Fruit fly (Drosophila melanogaster): ENCODE results near the gene CG4022.
A peak's percentile ranks its signal among the peaks of the same experiment; 100 is the strongest.

CG4022 gene

DNA sequence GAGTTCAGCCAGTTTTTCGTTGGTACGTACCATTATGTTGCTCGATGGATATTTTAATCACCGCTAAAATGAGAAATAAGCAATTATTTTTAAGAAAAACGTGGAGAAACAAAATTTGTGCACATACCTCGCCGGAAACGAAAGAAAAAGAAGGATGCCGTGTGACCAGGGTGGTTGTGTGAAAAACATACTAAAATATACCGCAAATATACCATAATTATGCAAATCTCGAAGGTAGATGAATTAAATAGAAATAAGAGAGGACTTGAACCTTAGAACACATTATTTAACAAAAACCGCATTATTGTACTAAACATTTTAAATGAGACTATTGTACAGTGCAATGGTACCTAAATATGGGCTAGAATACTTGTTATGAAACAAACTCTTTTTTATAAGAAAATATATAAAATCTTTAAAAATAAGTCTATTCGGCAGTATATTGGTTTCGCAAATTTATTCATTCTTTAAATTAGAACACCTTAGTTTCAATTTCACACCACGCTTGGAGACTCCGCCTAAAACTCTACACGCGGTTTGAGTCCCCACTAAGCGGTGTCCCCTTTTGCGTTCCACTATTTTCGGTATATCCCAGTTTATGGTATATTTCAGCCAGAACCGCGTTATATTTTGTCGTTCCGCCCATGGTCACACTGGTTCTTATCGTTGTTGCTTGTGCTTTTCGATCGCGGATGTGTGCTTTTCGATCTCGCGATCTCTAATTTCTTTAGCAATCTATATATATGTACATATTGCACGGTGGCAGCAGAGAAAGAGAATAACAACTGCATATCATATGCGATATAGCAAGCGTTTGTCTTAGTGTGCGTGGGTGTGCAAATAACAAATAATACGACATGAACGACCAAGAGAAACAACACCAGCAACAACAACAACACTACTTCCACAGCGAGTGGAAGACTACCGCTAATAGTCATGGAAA lies 19.3 kb upstream of the CG4022 start, which contains the start of the genes RpS17 and MTF-1 (continued):
- no peak for TF ChIP-seq CG42726 (GFP tag; IDR thresholded peaks at IDR 0.05; ENCODE audit: partially characterized antibody)
- TF ChIP-seq CG30020 (tag; optimal IDR thresholded peaks at IDR 0.05): peak; percentile 7
- TF ChIP-seq ewg (GFP tag; optimal IDR thresholded peaks at IDR 0.05): no peak
- TF ChIP-seq cas (GFP tag; IDR thresholded peaks at IDR 0.05): no peak
- TF ChIP-seq insv (GFP tag; optimal IDR thresholded peaks at IDR 0.05): peak in 1 of 2 experiments; percentile 27
- TF ChIP-seq CG13624 (GFP tag; optimal IDR thresholded peaks at IDR 0.05): peak; percentile 20
- TF ChIP-seq gce (GFP tag; IDR thresholded peaks at IDR 0.05): peak; percentile 51; the same call in 1 of the 3 replicates
- peak; percentile 91 for TF ChIP-seq CG34376 (GFP tag; optimal IDR thresholded peaks at IDR 0.05)
- TF ChIP-seq NfI (GFP tag; optimal IDR thresholded peaks at IDR 0.05): peak; percentile 73
- no peak; the same call in 1 of the 2 replicates for TF ChIP-seq CG9932 (GFP tag; IDR thresholded peaks at IDR 0.05)
- peak; percentile 87 for TF ChIP-seq CG4360 (GFP tag; IDR thresholded peaks at IDR 0.05)
- no peak for TF ChIP-seq eve (GFP tag; optimal IDR thresholded peaks at IDR 0.05)
- no peak for TF ChIP-seq Hr39 (optimal IDR thresholded peaks at IDR 0.05)
- no peak for TF ChIP-seq Hmx (GFP tag; optimal IDR thresholded peaks at IDR 0.05)
- TF ChIP-seq CG12391 (tag; optimal IDR thresholded peaks at IDR 0.05): peak; percentile 44
- peak; percentile 72 for TF ChIP-seq Lhr (GFP tag; optimal IDR thresholded peaks at IDR 0.05)
- no peak for TF ChIP-seq kay (GFP tag; optimal IDR thresholded peaks at IDR 0.05)
- peak; percentile 62 for TF ChIP-seq CG11398 (GFP tag; optimal IDR thresholded peaks at IDR 0.05)
- peak; percentile 40 for TF ChIP-seq ac (GFP tag; optimal IDR thresholded peaks at IDR 0.05)
- peak; percentile 45 for TF ChIP-seq CG10267 (tag; optimal IDR thresholded peaks at IDR 0.05)
- TF ChIP-seq CG12236 (GFP tag; optimal IDR thresholded peaks at IDR 0.05): peak; percentile 30
- peak; percentile 61; the same call in 2 of the 3 replicates for TF ChIP-seq ken (GFP tag; IDR thresholded peaks at IDR 0.05)
- no peak for TF ChIP-seq CG16813 (GFP tag; IDR thresholded peaks at IDR 0.05; ENCODE audit: partially characterized antibody)
- no peak for TF ChIP-seq oc (tag; optimal IDR thresholded peaks at IDR 0.05)
- TF ChIP-seq CG10654 (GFP tag; optimal IDR thresholded peaks at IDR 0.05): no peak
- peak; percentile 34; the same call in 2 of the 3 replicates for TF ChIP-seq Dbx (GFP tag; IDR thresholded peaks at IDR 0.05)
- TF ChIP-seq CG2875 (GFP tag; optimal IDR thresholded peaks at IDR 0.05): no peak
- TF ChIP-seq CG14050 (GFP tag; IDR thresholded peaks at IDR 0.05): peak; percentile 42; the same call in 2 of the 3 replicates
- no peak for TF ChIP-seq danr (GFP tag; IDR thresholded peaks at IDR 0.05)
- peak; percentile 39; the same call in 1 of the 2 replicates for TF ChIP-seq CG10321 (GFP tag; IDR thresholded peaks at IDR 0.05)
- no peak for TF ChIP-seq sima (GFP tag; optimal IDR thresholded peaks at IDR 0.05)
- TF ChIP-seq CG11093 (GFP tag; IDR thresholded peaks at IDR 0.05): no peak
- TF ChIP-seq ro (GFP tag; IDR thresholded peaks at IDR 0.05): no peak
- peak; percentile 45 for TF ChIP-seq CG12219 (GFP tag; optimal IDR thresholded peaks at IDR 0.05)
- peak; percentile 16 for TF ChIP-seq CG9437 (GFP tag; optimal IDR thresholded peaks at IDR 0.05)
- peak; percentile 34; the same call in 1 of the 2 replicates for TF ChIP-seq HLH3B (GFP tag; IDR thresholded peaks at IDR 0.05)
- TF ChIP-seq E2f1 (GFP tag; IDR thresholded peaks at IDR 0.05): no peak
- no peak for TF ChIP-seq pan (optimal IDR thresholded peaks at IDR 0.05)
- TF ChIP-seq pan (GFP tag; optimal IDR thresholded peaks at IDR 0.05 in 1 of 2, IDR thresholded peaks at IDR 0.05 in 1 of 2): peak in 1 of 2 experiments; percentile 69
- peak; percentile 3 for TF ChIP-seq zf30C (GFP tag; optimal IDR thresholded peaks at IDR 0.05)
- TF ChIP-seq ara (GFP tag; IDR thresholded peaks at IDR 0.05): no peak
- TF ChIP-seq fd96Cb (tag; optimal IDR thresholded peaks at IDR 0.05): no peak
- TF ChIP-seq CG30431 (GFP tag; optimal IDR thresholded peaks at IDR 0.05): peak; percentile 12
- TF ChIP-seq wor (GFP tag; IDR thresholded peaks at IDR 0.05): no peak
- TF ChIP-seq salm (tag; optimal IDR thresholded peaks at IDR 0.05): peak; percentile 62
- no peak for TF ChIP-seq klu (GFP tag; IDR thresholded peaks at IDR 0.05)
- TF ChIP-seq Hr78 (GFP tag; optimal IDR thresholded peaks at IDR 0.05): no peak
- peak; percentile 48 for TF ChIP-seq bcd (GFP tag; optimal IDR thresholded peaks at IDR 0.05)
- TF ChIP-seq crp (GFP tag; optimal IDR thresholded peaks at IDR 0.05): no peak

Measured in whole organism, embryonic.